Fruit fly (Drosophila melanogaster) whole organism, prepupa: Measurements from ENCODE around the gene CG32102.

Experiments used
- CG16779 ChIP-seq: fragments of 200-800 bp; sonication (Bioruptor generic); optimal IDR thresholded peaks from 3 replicates; lab custom pipeline; 2017; ENCODE audit warnings: missing biosample characterization, mild to moderate bottlenecking, missing genetic modification characterization
- CG6163 ChIP-seq: fragments of 200-800 bp; sonication (Bioruptor generic); IDR thresholded peaks from 3 replicates; pipeline ENCODE4 v1.3.6; 2022; ENCODE audit warnings: missing biosample characterization, missing genetic modification characterization
- CG8319 ChIP-seq: fragments of 200-800 bp; sonication (Bioruptor generic); optimal IDR thresholded peaks from 3 replicates; lab custom pipeline; 2016; ENCODE audit warnings: missing biosample characterization, missing genetic modification characterization
- Ets21C ChIP-seq: fragments of 200-800 bp; sonication (Bioruptor generic); optimal IDR thresholded peaks from 3 replicates; lab custom pipeline; 2016; ENCODE audit warnings: missing biosample characterization, missing genetic modification characterization
- Gug ChIP-seq: fragments of 200-800 bp; sonication (Bioruptor generic); IDR thresholded peaks from 2 replicates; pipeline ENCODE4 v1.3.6; 2022; ENCODE audit warnings: missing biosample characterization, missing genetic modification characterization
- Sox15 ChIP-seq: fragments of 200-800 bp; sonication (Bioruptor generic); optimal IDR thresholded peaks from 3 replicates; lab custom pipeline; 2016; ENCODE audit warnings: missing biosample characterization, missing genetic modification characterization
- eg ChIP-seq: fragments of 200-800 bp; sonication (Bioruptor generic); IDR thresholded peaks from 3 replicates; pipeline ENCODE4 v1.3.6; 2022; ENCODE audit warnings: missing biosample characterization, missing genetic modification characterization
- fd59A ChIP-seq: fragments of 200-800 bp; sonication (Bioruptor generic); optimal IDR thresholded peaks from 2 replicates; lab custom pipeline; 2017; ENCODE audit warnings: missing biosample characterization, mild to moderate bottlenecking, missing genetic modification characterization, missing genetic modification reagents
- lz ChIP-seq: fragments of 200-800 bp; sonication (Bioruptor generic); optimal IDR thresholded peaks from 3 replicates; lab custom pipeline; 2016; ENCODE audit warnings: missing biosample characterization, missing genetic modification characterization

- TF ChIP-seq eg (GFP tag; lab: Robert Waterston, UW) (no peak), fd59A (GFP tag; lab: Kevin White, UChicago) (no peak), CG8319 (GFP tag; lab: Kevin White, UChicago) (no peak), CG6163 (GFP tag; lab: Robert Waterston, UW) (0 out of 3 replicates have a peak, but pooled peaks have one; percentile 18), Ets21C (GFP tag; lab: Kevin White, UChicago) (no peak), Gug (GFP tag; lab: Robert Waterston, UW) (no peak), lz (GFP tag; lab: Kevin White, UChicago) (no peak), CG16779 (tag; lab: Kevin White, UChicago) (no peak), Sox15 (GFP tag; lab: Kevin White, UChicago) (no peak)
Measured at dm6 chr3L:12494273-12494672, 24.7 kb upstream of the CG32102 start.
